Worm (Caenorhabditis elegans): ENCODE data around the gene enee-1.

The enee-1 gene

DNA sequence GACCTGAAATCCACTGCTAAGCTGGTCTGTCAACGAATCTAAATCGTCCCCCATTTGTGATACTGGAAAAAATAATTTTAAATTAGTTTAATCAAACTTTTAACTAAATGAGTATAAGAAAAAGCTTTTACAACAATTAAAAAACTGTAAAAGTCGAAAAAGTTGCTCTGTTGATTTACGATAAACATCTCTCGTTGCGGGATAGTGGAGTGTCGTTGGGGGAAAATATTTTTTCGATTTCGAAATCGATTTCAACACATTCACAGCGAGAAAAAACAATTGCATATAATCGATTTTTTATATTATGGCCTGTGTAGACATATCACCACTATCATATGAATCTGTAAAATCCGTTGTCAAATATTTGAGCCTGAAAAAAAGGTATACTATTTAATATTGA, 7.1 kb downstream of the enee-1 start, which contains the start of the genes F23F1.5 and fbxc-54 (continued):
- peak; percentile 46 for TF ChIP-seq C16A3.4 (tag; optimal IDR thresholded peaks at IDR 0.05)

DNA sequence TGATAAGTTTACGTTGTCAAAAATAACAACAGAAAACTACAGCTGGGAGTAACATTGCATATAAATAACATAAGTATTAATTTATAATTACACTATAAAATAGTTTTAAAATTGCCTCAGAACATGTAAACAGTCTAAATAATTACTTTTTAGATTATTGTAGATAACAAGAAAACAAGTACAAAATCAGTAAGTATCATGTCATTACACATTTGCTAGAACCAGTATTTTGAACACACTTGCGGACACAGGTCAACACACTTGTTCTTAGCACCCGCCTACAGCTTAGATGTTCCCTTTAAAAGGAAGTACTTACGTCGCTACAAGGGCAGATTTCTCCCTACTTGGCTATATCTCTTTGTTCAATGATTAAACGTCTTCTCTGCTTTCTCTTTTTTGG, 9.4 kb downstream of the enee-1 start, which contains the start of gene F23F1.2:
Gene F23F1.2 (plus strand): TSS at position 301 of the 400 bp plus-strand sequence.
- TF ChIP-seq pax-3 (tag; optimal IDR thresholded peaks at IDR 0.05) (no peak), egl-13 (tag; optimal IDR thresholded peaks at IDR 0.05) (no peak), nhr-71 (tag; optimal IDR thresholded peaks at IDR 0.05) (no peak), ces-1 (GFP tag; optimal IDR thresholded peaks at IDR 0.05) (no peak), ceh-90 (tag; optimal IDR thresholded peaks at IDR 0.05) (no peak), lin-13 (GFP tag; optimal IDR thresholded peaks at IDR 0.05) (no peak), unc-86 (tag; optimal IDR thresholded peaks at IDR 0.05) (no peak), nhr-47 (tag; optimal IDR thresholded peaks at IDR 0.05) (no peak), mdl-1 (tag; optimal IDR thresholded peaks at IDR 0.05) (no peak), hpl-2 (GFP tag; optimal IDR thresholded peaks at IDR 0.05) (no peak), rnt-1 (tag; optimal IDR thresholded peaks at IDR 0.05) (no peak), mef-2 (tag; optimal IDR thresholded peaks at IDR 0.05) (no peak), fkh-4 (tag; optimal IDR thresholded peaks at IDR 0.05; ENCODE audit: borderline replicate concordance) (no peak), mab-9 (GFP tag; IDR thresholded peaks at IDR 0.05) (no peak), nhr-20 (tag; optimal IDR thresholded peaks at IDR 0.05) (no peak), hlh-17 (GFP tag; optimal IDR thresholded peaks at IDR 0.05; ENCODE audit: borderline replicate concordance) (no peak), unc-130 (tag; optimal IDR thresholded peaks at IDR 0.05) (no peak)

DNA sequence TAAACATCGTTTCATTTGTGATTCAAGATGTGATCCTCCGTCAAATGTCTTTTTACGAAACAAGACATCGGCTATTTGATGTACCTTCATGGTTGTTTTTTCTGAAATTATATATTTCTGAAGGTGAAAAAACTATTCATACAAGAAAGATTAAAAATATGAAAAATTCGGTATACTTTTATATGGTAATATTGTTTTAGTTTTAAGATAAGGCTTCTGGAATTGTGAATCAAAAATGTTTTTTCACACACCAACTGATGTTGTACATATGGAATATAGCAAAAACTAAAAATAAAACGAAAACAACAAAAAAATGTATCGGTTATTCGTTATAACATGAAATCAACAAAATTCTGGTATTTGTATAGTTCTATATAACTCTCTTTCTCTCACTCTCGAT, 12.7 kb downstream of the enee-1 start, which contains the start of gene F23F1.6:
Gene F23F1.6 (minus strand): TSS at position 101 of the 400 bp plus-strand sequence.
- TF ChIP-seq nhr-71 (tag; optimal IDR thresholded peaks at IDR 0.05): no peak
- no peak for TF ChIP-seq ceh-8 (GFP tag; optimal IDR thresholded peaks at IDR 0.05)
- no peak for TF ChIP-seq egl-27 (tag; optimal IDR thresholded peaks at IDR 0.05)
- TF ChIP-seq sptf-1 (tag; optimal IDR thresholded peaks at IDR 0.05): no peak
- TF ChIP-seq lin-15B (tag; optimal IDR thresholded peaks at IDR 0.05): no peak
- no peak for TF ChIP-seq irx-1 (tag; optimal IDR thresholded peaks at IDR 0.05)
- no peak for TF ChIP-seq mab-9 (GFP tag; IDR thresholded peaks at IDR 0.05)
- no peak for TF ChIP-seq pqm-1 (tag; optimal IDR thresholded peaks at IDR 0.05)
- TF ChIP-seq F16B12.6 (tag; optimal IDR thresholded peaks at IDR 0.05): no peak
- no peak for TF ChIP-seq elt-2 (tag; optimal IDR thresholded peaks at IDR 0.05)
- no peak for TF ChIP-seq ceh-90 (tag; optimal IDR thresholded peaks at IDR 0.05)
- TF ChIP-seq hpl-2 (GFP tag; optimal IDR thresholded peaks at IDR 0.05): no peak
- no peak for TF ChIP-seq egl-13 (tag; optimal IDR thresholded peaks at IDR 0.05)
- TF ChIP-seq ces-1 (GFP tag; optimal IDR thresholded peaks at IDR 0.05): no peak
- TF ChIP-seq ztf-11 (tag; optimal IDR thresholded peaks at IDR 0.05): no peak
- TF ChIP-seq lin-14 (GFP tag; optimal IDR thresholded peaks at IDR 0.05): no peak
- no peak for TF ChIP-seq lin-35 (GFP tag; optimal IDR thresholded peaks at IDR 0.05)
- no peak for TF ChIP-seq tlp-1 (tag; optimal IDR thresholded peaks at IDR 0.05)

DNA sequence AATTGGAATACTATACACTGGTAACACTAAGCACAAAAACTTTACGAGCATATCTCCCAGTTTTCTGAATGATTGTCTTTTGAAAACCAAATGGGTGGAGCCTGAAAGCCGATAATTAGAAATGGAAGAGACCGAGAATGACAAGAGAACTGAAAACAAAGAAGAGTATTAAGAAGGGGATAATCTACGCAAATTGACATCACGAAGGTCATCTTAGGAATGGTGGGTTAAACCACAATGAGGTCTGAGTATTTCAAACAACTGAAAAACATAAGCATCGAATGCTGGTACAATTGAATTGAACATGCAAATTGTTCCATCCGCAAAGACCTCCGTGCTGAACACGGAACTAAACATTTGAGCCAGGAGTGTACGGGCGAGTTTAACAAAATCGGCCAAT, 15.0 kb downstream of the enee-1 start, which contains the start of gene spp-24:
Gene spp-24 (minus strand): TSS at position 101 of the 400 bp plus-strand sequence.
- TF ChIP-seq nhr-85 (tag) (peak; percentile 61), ets-5 (GFP tag; IDR thresholded peaks at IDR 0.05) (no peak)

DNA sequence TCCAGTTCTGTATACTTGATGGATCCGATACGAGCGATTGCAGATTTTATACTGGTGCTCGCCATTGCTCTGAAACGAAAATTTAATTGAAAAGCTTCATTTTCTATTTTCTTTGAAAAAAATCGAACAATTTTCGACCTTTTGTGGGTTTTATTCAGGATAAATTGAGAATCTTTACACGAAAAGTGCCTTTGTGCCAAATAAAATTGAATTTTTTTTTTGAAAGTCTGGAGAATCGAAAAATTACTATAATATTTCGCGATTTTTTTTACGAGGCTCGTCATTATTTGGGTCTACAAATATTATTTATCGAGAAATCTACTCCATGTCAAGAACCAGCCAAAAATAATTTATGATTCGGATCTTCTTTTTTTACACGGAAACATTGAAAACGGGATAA, 17.4 kb downstream of the enee-1 start, which contains the start of gene F23F1.10:
Gene F23F1.10 (minus strand): TSS at position 69 of the 400 bp plus-strand sequence.
- TF ChIP-seq aly-2 (tag; optimal IDR thresholded peaks at IDR 0.05): peak; percentile 48
- TF ChIP-seq nhr-12 (tag; optimal IDR thresholded peaks at IDR 0.05): no peak
- no peak for TF ChIP-seq nhr-77 (tag; optimal IDR thresholded peaks at IDR 0.05)
- TF ChIP-seq snpc-4 (tag; optimal IDR thresholded peaks at IDR 0.05): no peak
- no peak for TF ChIP-seq egl-13 (tag; optimal IDR thresholded peaks at IDR 0.05)
